Fruit fly (Drosophila melanogaster) whole organism, embryonic: ENCODE measurements around the gene Acf.

Experiments used
- BEAF-32 ChIP-seq: fragments of 200-800 bp; sonication (Bioruptor generic); optimal IDR thresholded peaks from 3 replicates; lab custom pipeline; 2017; ENCODE audit warnings: missing biosample characterization, missing genetic modification characterization, mild to moderate bottlenecking, moderate library complexity, missing genetic modification reagents
- Bgb ChIP-seq: fragments of 200-800 bp; sonication (Bioruptor generic); IDR thresholded peaks from 2 replicates; pipeline ENCODE4 v1.3.6; 2022; ENCODE audit warnings: missing biosample characterization, missing genetic modification characterization; ENCODE audit not compliant: partially characterized antibody
- Bteb2 ChIP-seq: fragments of 200-800 bp; sonication (Bioruptor generic); optimal IDR thresholded peaks from 2 replicates; lab custom pipeline; 2016; ENCODE audit warnings: missing biosample characterization, missing genetic modification characterization
- CG10274 ChIP-seq: fragments of 200-800 bp; sonication (Bioruptor generic); optimal IDR thresholded peaks from 3 replicates; lab custom pipeline; 2017; ENCODE audit warnings: missing biosample characterization, mild to moderate bottlenecking, missing genetic modification characterization
- CG11695 ChIP-seq: fragments of 200-800 bp; sonication (Bioruptor generic); IDR thresholded peaks from 3 replicates; pipeline ENCODE4 v1.3.6; 2022; ENCODE audit warnings: missing biosample characterization, missing genetic modification characterization
- CG12155 ChIP-seq: fragments of 200-800 bp; sonication (Bioruptor generic); optimal IDR thresholded peaks from 3 replicates; lab custom pipeline; 2016; ENCODE audit warnings: missing biosample characterization, missing genetic modification characterization
- CG12299 ChIP-seq: fragments of 200-800 bp; sonication (Bioruptor generic); optimal IDR thresholded peaks from 2 replicates; lab custom pipeline; 2018; ENCODE audit warnings: missing biosample characterization, mild to moderate bottlenecking, missing genetic modification characterization
- CG1233 ChIP-seq: fragments of 200-800 bp; sonication (Bioruptor generic); optimal IDR thresholded peaks from 4 replicates; lab custom pipeline; 2018; ENCODE audit warnings: missing biosample characterization, mild to moderate bottlenecking, missing genetic modification characterization
- CG18262 ChIP-seq: fragments of 200-800 bp; optimal IDR thresholded peaks from 3 replicates; lab custom pipeline; 2019; ENCODE audit warnings: missing biosample characterization, mild to moderate bottlenecking, missing genetic modification characterization, moderate library complexity
- CG18764 ChIP-seq: fragments of 200-800 bp; sonication (Bioruptor generic); optimal IDR thresholded peaks from 3 replicates; lab custom pipeline; 2016; ENCODE audit warnings: missing biosample characterization, missing genetic modification characterization
- CG2116 ChIP-seq: fragments of 200-800 bp; sonication (Bioruptor generic); optimal IDR thresholded peaks from 3 replicates; lab custom pipeline; 2018; ENCODE audit warnings: missing biosample characterization, mild to moderate bottlenecking, missing genetic modification characterization
- CG3163 ChIP-seq: fragments of 200-800 bp; sonication (Bioruptor generic); optimal IDR thresholded peaks from 3 replicates; lab custom pipeline; 2016; ENCODE audit warnings: missing biosample characterization, missing genetic modification characterization
- CG3726 ChIP-seq: fragments of 200-800 bp; sonication (Bioruptor generic); IDR thresholded peaks from 3 replicates; pipeline ENCODE4, ENCODE4 v1.3.6; 2022; ENCODE audit warnings: missing biosample characterization, missing genetic modification characterization
- CG3995 ChIP-seq: fragments of 200-800 bp; sonication (Bioruptor generic); optimal IDR thresholded peaks from 3 replicates; lab custom pipeline; 2016; ENCODE audit warnings: missing biosample characterization, missing genetic modification characterization
- CG42726 ChIP-seq: fragments of 200-800 bp; sonication (Bioruptor generic); IDR thresholded peaks from 2 replicates; pipeline ENCODE4 v1.3.6; 2022; ENCODE audit warnings: missing biosample characterization, missing genetic modification characterization; ENCODE audit not compliant: partially characterized antibody
- CG4730 ChIP-seq: fragments of 200-800 bp; sonication (Bioruptor generic); IDR thresholded peaks from 2 replicates; pipeline ENCODE4 v1.3.6; 2022; ENCODE audit warnings: missing biosample characterization, missing genetic modification characterization
- CG6254 ChIP-seq: fragments of 200-800 bp; sonication (Bioruptor generic); optimal IDR thresholded peaks from 3 replicates; lab custom pipeline; 2017; ENCODE audit warnings: mild to moderate bottlenecking, missing biosample characterization, missing genetic modification reagents, missing genetic modification characterization
- CG9876 ChIP-seq: fragments of 200-800 bp; sonication (Bioruptor generic); optimal IDR thresholded peaks from 2 replicates; lab custom pipeline; 2016; ENCODE audit warnings: missing biosample characterization, missing genetic modification characterization
- Camta ChIP-seq: fragments of 200-800 bp; sonication (Bioruptor generic); optimal IDR thresholded peaks from 2 replicates; lab custom pipeline; 2016; ENCODE audit warnings: missing biosample characterization, missing genetic modification characterization
- CrebB ChIP-seq: fragments of 200-800 bp; sonication (Bioruptor generic); optimal IDR thresholded peaks from 3 replicates; lab custom pipeline; 2018; ENCODE audit warnings: missing biosample characterization, mild to moderate bottlenecking, missing genetic modification characterization
- D19A ChIP-seq: fragments of 200-800 bp; optimal IDR thresholded peaks from 3 replicates; lab custom pipeline; 2019; ENCODE audit warnings: missing biosample characterization, mild to moderate bottlenecking, missing genetic modification characterization, moderate library complexity
- D19B ChIP-seq: fragments of 200-800 bp; sonication (Bioruptor generic); optimal IDR thresholded peaks from 2 replicates; lab custom pipeline; 2017; ENCODE audit warnings: missing biosample characterization, mild to moderate bottlenecking, missing genetic modification characterization
- GATAe ChIP-seq: fragments of 200-800 bp; sonication (Bioruptor generic); conservative IDR thresholded peaks from 2 replicates; pipeline ENCODE4 v1.3.6; 2022; ENCODE audit warnings: missing biosample characterization, missing genetic modification characterization
- HmgD ChIP-seq: fragments of 200-800 bp; sonication (Bioruptor generic); optimal IDR thresholded peaks from 3 replicates; lab custom pipeline; 2016; ENCODE audit warnings: missing biosample characterization, missing genetic modification characterization
- Mrtf ChIP-seq: fragments of 200-800 bp; sonication (Bioruptor generic); IDR thresholded peaks from 3 replicates; pipeline ENCODE4 v1.3.6; 2022; ENCODE audit warnings: missing biosample characterization, missing genetic modification characterization
- NFAT ChIP-seq: fragments of 200-800 bp; sonication (Bioruptor generic); IDR thresholded peaks from 2 replicates; pipeline ENCODE4 v1.3.6; 2022; ENCODE audit warnings: missing biosample characterization, missing genetic modification characterization
- Neu2 ChIP-seq: fragments of 200-800 bp; sonication (Bioruptor generic); optimal IDR thresholded peaks from 3 replicates; lab custom pipeline; 2016; ENCODE audit warnings: missing biosample characterization, missing genetic modification characterization, borderline replicate concordance
- Optix ChIP-seq: fragments of 200-800 bp; sonication (Bioruptor generic); IDR thresholded peaks from 3 replicates; pipeline ENCODE4 v1.3.6; 2022; ENCODE audit warnings: missing biosample characterization, missing genetic modification characterization
- Ptx1 ChIP-seq: fragments of 200-800 bp; sonication (Bioruptor generic); IDR thresholded peaks from 2 replicates; pipeline ENCODE4 v1.3.6; 2022; ENCODE audit warnings: missing biosample characterization, missing genetic modification characterization
- Side ChIP-seq: fragments of 200-800 bp; sonication (Bioruptor generic); optimal IDR thresholded peaks from 2 replicates; lab custom pipeline; 2016; ENCODE audit warnings: missing biosample characterization, missing genetic modification characterization
- Tbp ChIP-seq: fragments of >200 bp; optimal IDR thresholded peaks from 2 replicates; lab custom pipeline; 2018; ENCODE audit warnings: missing biosample characterization, missing genetic modification characterization
- YL-1 ChIP-seq: fragments of 200-800 bp; sonication (Bioruptor generic); optimal IDR thresholded peaks from 3 replicates; lab custom pipeline; 2017; ENCODE audit warnings: missing biosample characterization, mild to moderate bottlenecking, missing genetic modification characterization
- ap ChIP-seq: fragments of 200-800 bp; sonication (Bioruptor generic); IDR thresholded peaks from 2 replicates; pipeline ENCODE4 v1.3.6; 2022; ENCODE audit warnings: missing biosample characterization, missing genetic modification characterization
- ara ChIP-seq: fragments of 200-800 bp; sonication (Bioruptor generic); IDR thresholded peaks from 2 replicates; pipeline ENCODE4 v1.3.6; 2022; ENCODE audit warnings: missing biosample characterization, missing genetic modification characterization
- croc ChIP-seq: fragments of 200-800 bp; sonication (Bioruptor generic); conservative IDR thresholded peaks from 3 replicates; pipeline ENCODE4 v1.3.6; 2022; ENCODE audit warnings: missing biosample characterization, missing genetic modification characterization
- crol ChIP-seq: fragments of 200-800 bp; sonication (Bioruptor generic); IDR thresholded peaks from 2 replicates; pipeline ENCODE4 v1.3.6; 2022; ENCODE audit warnings: missing biosample characterization, missing genetic modification characterization
- crp ChIP-seq, 2 experiments: fragments of 200-800 bp; sonication (Bioruptor generic); optimal IDR thresholded peaks; 2 replicates in 1 of 2; 3 replicates in 1 of 2; lab custom pipeline; 2017; ENCODE audit warnings: missing biosample characterization in 2 of 2, missing genetic modification characterization in 2 of 2, mild to moderate bottlenecking in 1 of 2, moderate library complexity in 1 of 2
- dmrt11E ChIP-seq: fragments of 200-800 bp; sonication (Bioruptor generic); optimal IDR thresholded peaks from 3 replicates; lab custom pipeline; 2018; ENCODE audit warnings: missing biosample characterization, mild to moderate bottlenecking, missing genetic modification characterization, moderate library complexity
- fd102C ChIP-seq: fragments of 200-800 bp; sonication (Bioruptor generic); optimal IDR thresholded peaks from 2 replicates; lab custom pipeline; 2018; ENCODE audit warnings: missing biosample characterization, mild to moderate bottlenecking, missing genetic modification characterization, moderate library complexity
- gcm2 ChIP-seq: fragments of 200-800 bp; sonication (Bioruptor generic); optimal IDR thresholded peaks from 2 replicates; lab custom pipeline; 2016; ENCODE audit warnings: missing biosample characterization, missing genetic modification characterization
- grau ChIP-seq: fragments of 200-800 bp; optimal IDR thresholded peaks from 3 replicates; lab custom pipeline; 2019; ENCODE audit warnings: missing biosample characterization, mild to moderate bottlenecking, missing genetic modification characterization, moderate library complexity
- gro ChIP-seq: fragments of 200-800 bp; sonication (Bioruptor generic); optimal IDR thresholded peaks from 2 replicates; lab custom pipeline; 2016; ENCODE audit warnings: missing biosample characterization, missing genetic modification characterization
- gsb ChIP-seq: fragments of 200-800 bp; sonication (Bioruptor generic); IDR thresholded peaks from 2 replicates; pipeline ENCODE4 v1.3.6; 2022; ENCODE audit warnings: missing biosample characterization, missing genetic modification characterization
- ham ChIP-seq: fragments of 200-800 bp; sonication (Bioruptor generic); IDR thresholded peaks from 2 replicates; pipeline ENCODE4 v1.3.6; 2022; ENCODE audit warnings: missing biosample characterization, missing genetic modification characterization
- lbe ChIP-seq: fragments of 200-800 bp; sonication (Bioruptor generic); optimal IDR thresholded peaks from 2 replicates; lab custom pipeline; 2016; ENCODE audit warnings: missing biosample characterization, mild to moderate bottlenecking, missing genetic modification characterization
- lov ChIP-seq, 2 experiments: fragments of 200-800 bp in 1 of 2; fragments of >200 bp in 1 of 2; sonication (Bioruptor generic) in 1 of 2; IDR thresholded peaks in 1 of 2; optimal IDR thresholded peaks in 1 of 2; 2 replicates in 1 of 2; 3 replicates in 1 of 2; pipeline versions ENCODE4 v1.3.6 to Lab custom; 2017 to 2022; ENCODE audit warnings: missing biosample characterization in 1 of 2, missing genetic modification characterization in 1 of 2
- nerfin-1 ChIP-seq: fragments of 200-800 bp; sonication (Bioruptor generic); optimal IDR thresholded peaks from 3 replicates; lab custom pipeline; 2019; ENCODE audit warnings: missing biosample characterization, mild to moderate bottlenecking, missing genetic modification characterization, moderate library complexity
- peb ChIP-seq: fragments of 200-800 bp; sonication (Bioruptor generic); IDR thresholded peaks from 2 replicates; pipeline ENCODE4 v1.3.6; 2022; ENCODE audit warnings: missing biosample characterization, missing genetic modification characterization
- pita ChIP-seq: fragments of 200-800 bp; sonication (Bioruptor generic); optimal IDR thresholded peaks from 2 replicates; lab custom pipeline; 2017; ENCODE audit warnings: missing biosample characterization, mild to moderate bottlenecking, missing genetic modification characterization
- pum ChIP-seq: fragments of 200-800 bp; sonication (Bioruptor generic); optimal IDR thresholded peaks from 2 replicates; lab custom pipeline; 2016; ENCODE audit warnings: missing biosample characterization, missing genetic modification characterization
- sr ChIP-seq: fragments of 200-800 bp; sonication (Bioruptor generic); IDR thresholded peaks from 3 replicates; pipeline ENCODE4 v1.3.6; 2022; ENCODE audit warnings: missing biosample characterization, missing genetic modification characterization

The Acf gene

dm6 chr3R:31747429-31748048 is 46.2 kb upstream of the Acf start, which contains the start of the genes nero and CG1910 (continued):
- TF ChIP-seq CG3995 (GFP tag; lab: Kevin White, UChicago) (peak; percentile 94), NFAT (GFP tag; lab: Robert Waterston, UW) (no peak), crp (GFP tag; optimal IDR thresholded peaks at IDR 0.05; lab: Kevin White, UChicago) (peak in 1 of 2 experiments; percentile 13), croc (GFP tag; lab: Robert Waterston, UW) (no peak), CG12299 (tag; lab: Kevin White, UChicago) (peak; percentile 42), CG2116 (GFP tag; lab: Kevin White, UChicago) (peak; percentile 63), sr (no peak), CG18262 (tag; lab: Kevin White, UChicago) (no peak), Bgb (GFP tag; lab: Robert Waterston, UW) (no peak), Bteb2 (GFP tag; lab: Kevin White, UChicago) (no peak), D19A (no peak), YL-1 (GFP tag; lab: Kevin White, UChicago) (peak; percentile 17), Neu2 (GFP tag; lab: Kevin White, UChicago) (no peak), grau (tag; lab: Kevin White, UChicago) (peak; percentile 34), CG6254 (GFP tag; lab: Kevin White, UChicago) (no peak), HmgD (GFP tag; lab: Kevin White, UChicago) (peak; percentile 70), CG1233 (GFP tag; lab: Kevin White, UChicago) (peak; percentile 29), ham (GFP tag; lab: Robert Waterston, UW) (no peak), crol (GFP tag; lab: Robert Waterston, UW) (no peak), fd102C (no peak), CG10274 (GFP tag; lab: Kevin White, UChicago) (no peak), CG4730 (GFP tag; lab: Robert Waterston, UW) (no peak), nerfin-1 (tag; lab: Kevin White, UChicago) (peak; percentile 25), ap (GFP tag; lab: Robert Waterston, UW) (no peak), lov (optimal IDR thresholded peaks at IDR 0.05; lab: Kevin White, UChicago) (no peak), lov (GFP tag; IDR thresholded peaks at IDR 0.05; lab: Robert Waterston, UW) (no peak), CG3726 (GFP tag; lab: Robert Waterston, UW) (no peak), ara (GFP tag; lab: Robert Waterston, UW) (no peak), CG11695 (GFP tag; lab: Robert Waterston, UW) (no peak), gcm2 (GFP tag; lab: Kevin White, UChicago) (no peak), CG9876 (no peak), CrebB (no peak), Optix (GFP tag; lab: Robert Waterston, UW) (no peak), dmrt11E (tag; lab: Kevin White, UChicago) (no peak), Side (no peak), D19B (GFP tag; lab: Kevin White, UChicago) (peak; percentile 25), Camta (GFP tag; lab: Kevin White, UChicago) (no peak), lbe (no peak), peb (GFP tag; lab: Robert Waterston, UW) (no peak), pita (no peak), gsb (GFP tag; lab: Robert Waterston, UW) (no peak), GATAe (GFP tag; lab: Robert Waterston, UW) (no peak), BEAF-32 (GFP tag; lab: Kevin White, UChicago) (peak; percentile 92), Ptx1 (no peak), CG42726 (GFP tag; lab: Robert Waterston, UW) (no peak), Mrtf (GFP tag; lab: Robert Waterston, UW) (no peak), pum (GFP tag; lab: Kevin White, UChicago) (no peak), CG18764 (GFP tag; lab: Kevin White, UChicago) (no peak), CG12155 (GFP tag; lab: Kevin White, UChicago) (peak; percentile 6), gro (GFP tag; lab: Kevin White, UChicago) (peak; percentile 33), CG3163 (GFP tag; lab: Kevin White, UChicago) (no peak), Tbp (no peak)
